Fruit fly (Drosophila melanogaster) whole organism, pupa: ENCODE measurements around the gene lgs.

ENCODE experiments used
- CG10348 ChIP-seq: fragments of 200-800 bp; sonication (Bioruptor generic); IDR thresholded peaks from 2 replicates; pipeline ENCODE4 v1.3.6; 2022; ENCODE audit warnings: missing biosample characterization, missing genetic modification characterization
- CG13204 ChIP-seq: fragments of 200-800 bp; sonication (Bioruptor generic); optimal IDR thresholded peaks from 2 replicates; lab custom pipeline; 2018; ENCODE audit warnings: missing biosample characterization, mild to moderate bottlenecking, missing genetic modification characterization, moderate library complexity
- CG17806 ChIP-seq: fragments of 200-800 bp; sonication (Bioruptor generic); optimal IDR thresholded peaks from 2 replicates; lab custom pipeline; 2018; ENCODE audit warnings: missing biosample characterization, mild to moderate bottlenecking, missing genetic modification characterization, moderate library complexity
- CG4496 ChIP-seq: fragments of 200-800 bp; sonication (Bioruptor generic); IDR thresholded peaks from 3 replicates; pipeline ENCODE4 v1.3.6; 2022; ENCODE audit warnings: missing biosample characterization, missing genetic modification characterization
- CG8301 ChIP-seq: fragments of 200-800 bp; sonication (Bioruptor generic); optimal IDR thresholded peaks from 2 replicates; lab custom pipeline; 2018; ENCODE audit warnings: missing biosample characterization, mild to moderate bottlenecking, missing genetic modification characterization
- EcR ChIP-seq: fragments of 200-800 bp; sonication (Bioruptor generic); optimal IDR thresholded peaks from 3 replicates; lab custom pipeline; 2019; ENCODE audit warnings: missing biosample characterization, missing genetic modification characterization, mild to moderate bottlenecking, moderate library complexity, missing genetic modification reagents
- Ets98B ChIP-seq: fragments of 200-800 bp; sonication (Bioruptor generic); IDR thresholded peaks from 2 replicates; pipeline ENCODE4 v1.3.6; 2022; ENCODE audit warnings: missing biosample characterization, missing genetic modification characterization
- Snoo ChIP-seq: fragments of 200-800 bp; sonication (Bioruptor generic); optimal IDR thresholded peaks from 3 replicates; lab custom pipeline; 2017; ENCODE audit warnings: missing biosample characterization, mild to moderate bottlenecking, missing genetic modification characterization, inconsistent platforms
- gl ChIP-seq: fragments of 200-800 bp; sonication (Bioruptor generic); optimal IDR thresholded peaks from 2 replicates; lab custom pipeline; 2018; ENCODE audit warnings: missing biosample characterization, mild to moderate bottlenecking, missing genetic modification characterization
- rn ChIP-seq: fragments of 200-800 bp; sonication (Bioruptor generic); IDR thresholded peaks from 2 replicates; pipeline ENCODE4 v1.3.6; 2022; ENCODE audit warnings: missing biosample characterization, missing genetic modification characterization

DNA sequence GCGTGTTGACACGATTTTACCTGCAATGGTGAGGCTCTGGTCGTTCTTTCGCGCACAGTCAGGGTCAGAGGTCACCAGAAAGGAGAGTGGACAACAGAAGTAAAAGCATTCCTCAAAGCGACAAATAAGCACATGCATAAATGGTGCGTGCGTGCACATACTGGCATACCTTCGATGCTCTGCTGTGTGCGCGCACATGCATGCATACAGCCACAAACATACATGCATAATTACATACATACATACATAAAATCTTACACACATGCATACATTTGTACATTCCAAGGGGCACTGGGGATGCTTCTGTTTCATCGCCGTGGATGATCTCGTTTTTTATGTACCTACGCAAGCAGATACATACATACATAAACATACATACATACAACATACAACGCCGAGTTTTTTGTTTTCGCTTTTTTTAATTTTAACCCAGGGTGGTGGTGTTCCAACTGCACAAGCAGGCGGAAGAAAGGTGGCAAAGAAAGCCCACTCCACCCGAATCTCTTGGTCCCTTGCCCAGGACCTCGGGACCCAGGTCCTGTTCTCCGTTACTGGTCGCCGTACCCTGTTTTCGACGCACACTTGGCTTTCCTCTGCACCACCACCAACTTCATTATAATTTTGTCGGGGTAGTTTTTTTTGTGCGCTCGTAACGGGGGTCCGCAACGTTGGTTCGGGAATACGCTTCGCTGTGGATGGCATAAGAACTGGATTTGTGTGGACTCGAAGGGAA is 45.3 kb upstream of the lgs start, which contains the start of gene Asator:
- TF ChIP-seq rn (no peak), Snoo (peak; percentile 25), Ets98B (GFP tag; lab: Robert Waterston, UW) (no peak), gl (tag; lab: Kevin White, UChicago) (peak; percentile 9), CG8301 (tag; lab: Kevin White, UChicago) (no peak), CG17806 (tag; lab: Kevin White, UChicago) (peak; percentile 25), CG13204 (no peak), EcR (GFP tag; lab: Kevin White, UChicago) (no peak), CG4496 (GFP tag; lab: Robert Waterston, UW) (no peak), CG10348 (GFP tag; lab: Robert Waterston, UW) (no peak)
